Fruit fly (Drosophila melanogaster) whole organism, embryonic: Measurements from ENCODE around the gene CG8281.

Source experiments
- CG2712 ChIP-seq: fragments of 200-800 bp; optimal IDR thresholded peaks from 3 replicates; lab custom pipeline; 2019; ENCODE audit warnings: missing biosample characterization, mild to moderate bottlenecking, missing genetic modification characterization, moderate library complexity
- CG7839 ChIP-seq: fragments of 200-800 bp; sonication (Bioruptor generic); optimal IDR thresholded peaks from 3 replicates; lab custom pipeline; 2018; ENCODE audit warnings: missing biosample characterization, mild to moderate bottlenecking, missing genetic modification characterization, moderate library complexity
- CG8924 ChIP-seq: fragments of 200-800 bp; optimal IDR thresholded peaks from 3 replicates; lab custom pipeline; 2019; ENCODE audit warnings: missing biosample characterization, mild to moderate bottlenecking, missing genetic modification characterization, moderate library complexity
- Camta ChIP-seq: fragments of 200-800 bp; sonication (Bioruptor generic); optimal IDR thresholded peaks from 2 replicates; lab custom pipeline; 2016; ENCODE audit warnings: missing biosample characterization, missing genetic modification characterization
- Dll ChIP-seq: fragments of 200-800 bp; sonication (Bioruptor generic); IDR thresholded peaks from 4 replicates; pipeline ENCODE4 v1.3.6; 2022; ENCODE audit warnings: missing biosample characterization, missing genetic modification characterization; ENCODE audit not compliant: partially characterized antibody
- ERR ChIP-seq: fragments of 200-800 bp; sonication (Bioruptor generic); optimal IDR thresholded peaks from 2 replicates; lab custom pipeline; 2016; ENCODE audit warnings: missing biosample characterization, missing genetic modification characterization
- Hmr ChIP-seq: fragments of 200-800 bp; sonication (Bioruptor generic); optimal IDR thresholded peaks from 3 replicates; lab custom pipeline; 2017; ENCODE audit warnings: mild to moderate bottlenecking, missing biosample characterization, missing genetic modification reagents, missing genetic modification characterization
- Nf-YB ChIP-seq: fragments of 200-800 bp; sonication (Bioruptor generic); optimal IDR thresholded peaks from 3 replicates; lab custom pipeline; 2019; ENCODE audit warnings: missing biosample characterization, mild to moderate bottlenecking, missing genetic modification characterization, moderate library complexity
- br ChIP-seq: fragments of >200 bp; optimal IDR thresholded peaks from 2 replicates; lab custom pipeline; 2017
- scrt ChIP-seq: fragments of 200-800 bp; sonication (Bioruptor generic); optimal IDR thresholded peaks from 2 replicates; lab custom pipeline; 2018; ENCODE audit warnings: missing biosample characterization, mild to moderate bottlenecking, missing genetic modification characterization, moderate library complexity
- tna ChIP-seq: fragments of 200-800 bp; sonication (Bioruptor generic); IDR thresholded peaks from 2 replicates; pipeline ENCODE4 v1.3.6; 2022; ENCODE audit warnings: missing biosample characterization, missing genetic modification characterization; ENCODE audit not compliant: partially characterized antibody

DNA sequence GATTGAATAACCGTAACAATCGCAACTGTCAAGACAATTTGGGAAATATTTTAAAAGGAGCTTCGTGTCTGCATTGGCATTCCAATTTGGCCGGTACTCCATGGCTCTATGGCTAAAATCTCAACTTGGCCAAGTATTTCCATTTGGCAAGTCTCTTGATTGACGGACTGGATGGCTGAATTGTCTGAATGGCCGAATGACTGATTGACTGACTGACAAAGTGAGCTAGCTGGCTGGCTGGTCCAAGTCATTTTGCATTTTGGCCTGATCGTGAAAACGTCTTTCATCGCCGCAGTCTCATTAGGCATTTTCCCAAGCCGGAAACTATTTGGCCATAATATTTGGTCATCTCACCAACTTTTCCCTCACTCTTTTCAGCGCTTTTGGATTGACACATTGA is 37.8 kb upstream of the CG8281 start:
- no peak for TF ChIP-seq Camta
- TF ChIP-seq Dll (GFP tag; lab: Robert Waterston, UW), result no peak
- no peak for TF ChIP-seq CG2712
- no peak for TF ChIP-seq CG7839 (tag; lab: Kevin White, UChicago)
- TF ChIP-seq Hmr (GFP tag; lab: Kevin White, UChicago), result no peak
- no peak for TF ChIP-seq tna
- no peak for TF ChIP-seq scrt (GFP tag; lab: Kevin White, UChicago)
- TF ChIP-seq Nf-YB (GFP tag; lab: Kevin White, UChicago), result no peak
- no peak for TF ChIP-seq ERR
- no peak for TF ChIP-seq br (lab: Kevin White, UChicago)
- TF ChIP-seq CG8924 (tag; lab: Kevin White, UChicago), result no peak
